Fruit fly (Drosophila melanogaster) whole organism, embryonic: ENCODE results near the gene CG12522.

Source experiments
- Abd-B ChIP-seq: fragments of 200-800 bp; sonication (Bioruptor generic); optimal IDR thresholded peaks from 2 replicates; lab custom pipeline; 2018; ENCODE audit warnings: missing biosample characterization, mild to moderate bottlenecking, missing genetic modification characterization, moderate library complexity
- CG10147 ChIP-seq: fragments of 200-800 bp; sonication (Bioruptor generic); optimal IDR thresholded peaks from 2 replicates; lab custom pipeline; 2019; ENCODE audit warnings: missing biosample characterization, mild to moderate bottlenecking, missing genetic modification characterization, moderate library complexity
- CG10366 ChIP-seq: fragments of 200-800 bp; sonication (Bioruptor generic); IDR thresholded peaks from 2 replicates; pipeline ENCODE4 v1.3.6; 2022; ENCODE audit warnings: missing biosample characterization, missing genetic modification characterization
- CG11456 ChIP-seq: fragments of 200-800 bp; sonication (Bioruptor generic); IDR thresholded peaks from 3 replicates; pipeline ENCODE4 v1.3.6; 2022; ENCODE audit warnings: missing biosample characterization, missing genetic modification characterization
- CG12744 ChIP-seq: fragments of 200-800 bp; sonication (Bioruptor generic); optimal IDR thresholded peaks from 2 replicates; lab custom pipeline; 2016; ENCODE audit warnings: missing biosample characterization, missing genetic modification characterization
- CG1647 ChIP-seq: fragments of 200-800 bp; sonication (Bioruptor generic); optimal IDR thresholded peaks from 3 replicates; lab custom pipeline; 2016; ENCODE audit warnings: missing biosample characterization, missing genetic modification characterization
- CG16779 ChIP-seq: fragments of 200-800 bp; sonication (Bioruptor generic); IDR thresholded peaks from 2 replicates; pipeline ENCODE4 v1.3.6; 2022; ENCODE audit warnings: missing biosample characterization, missing genetic modification characterization
- CG16815 ChIP-seq: fragments of 200-800 bp; sonication (Bioruptor generic); optimal IDR thresholded peaks from 3 replicates; lab custom pipeline; 2017; ENCODE audit warnings: missing biosample characterization, mild to moderate bottlenecking, missing genetic modification characterization
- CG17568 ChIP-seq: fragments of 200-800 bp; sonication (Bioruptor generic); optimal IDR thresholded peaks from 2 replicates; lab custom pipeline; 2018; ENCODE audit warnings: missing biosample characterization, mild to moderate bottlenecking, missing genetic modification characterization, moderate library complexity
- CG17612 ChIP-seq: fragments of 200-800 bp; sonication (Bioruptor generic); IDR thresholded peaks from 2 replicates; pipeline ENCODE4 v1.3.6; 2022; ENCODE audit warnings: missing biosample characterization, missing genetic modification characterization
- CG17829 ChIP-seq: fragments of 200-800 bp; optimal IDR thresholded peaks from 2 replicates; lab custom pipeline; 2019; ENCODE audit warnings: missing biosample characterization, mild to moderate bottlenecking, missing genetic modification characterization, moderate library complexity
- CG30431 ChIP-seq: fragments of 200-800 bp; sonication (Bioruptor generic); optimal IDR thresholded peaks from 2 replicates; lab custom pipeline; 2017; ENCODE audit warnings: missing biosample characterization, missing genetic modification characterization
- CG3407 ChIP-seq: fragments of 200-800 bp; sonication (Bioruptor generic); optimal IDR thresholded peaks from 2 replicates; lab custom pipeline; 2018; ENCODE audit warnings: missing biosample characterization, mild to moderate bottlenecking, missing genetic modification characterization
- CG34422 ChIP-seq: fragments of 200-800 bp; sonication (Bioruptor generic); IDR thresholded peaks from 3 replicates; pipeline ENCODE4 v1.3.6; 2022; ENCODE audit warnings: missing biosample characterization, missing genetic modification characterization
- CG6254 ChIP-seq: fragments of 200-800 bp; sonication (Bioruptor generic); optimal IDR thresholded peaks from 3 replicates; lab custom pipeline; 2017; ENCODE audit warnings: mild to moderate bottlenecking, missing biosample characterization, missing genetic modification reagents, missing genetic modification characterization
- CG6683 ChIP-seq: fragments of 200-800 bp; sonication (Bioruptor generic); optimal IDR thresholded peaks from 2 replicates; lab custom pipeline; 2017; ENCODE audit warnings: missing biosample characterization, mild to moderate bottlenecking, missing genetic modification characterization, missing genetic modification reagents
- CG6813 ChIP-seq: fragments of 200-800 bp; sonication (Bioruptor generic); optimal IDR thresholded peaks from 2 replicates; lab custom pipeline; 2017; ENCODE audit warnings: missing biosample characterization, missing genetic modification characterization, mild to moderate bottlenecking, moderate library complexity, missing genetic modification reagents
- CG8944 ChIP-seq: fragments of 200-800 bp; sonication (Bioruptor generic); optimal IDR thresholded peaks from 3 replicates; lab custom pipeline; 2016; ENCODE audit warnings: missing biosample characterization, missing genetic modification characterization
- CHES-1-like ChIP-seq: fragments of 200-800 bp; sonication (Bioruptor generic); optimal IDR thresholded peaks from 2 replicates; lab custom pipeline; 2016; ENCODE audit warnings: missing biosample characterization, missing genetic modification characterization
- Chrac-16 ChIP-seq: fragments of 200-800 bp; sonication (Bioruptor generic); optimal IDR thresholded peaks from 3 replicates; lab custom pipeline; 2016; ENCODE audit warnings: missing biosample characterization, missing genetic modification characterization
- Doc3 ChIP-seq: fragments of 200-800 bp; sonication (Bioruptor generic); IDR thresholded peaks from 3 replicates; pipeline ENCODE4 v1.3.6; 2022; ENCODE audit warnings: missing biosample characterization, missing genetic modification characterization; ENCODE audit not compliant: partially characterized antibody
- Dp ChIP-seq: fragments of 200-800 bp; sonication (Bioruptor generic); optimal IDR thresholded peaks from 2 replicates; lab custom pipeline; 2018; ENCODE audit warnings: missing biosample characterization, mild to moderate bottlenecking, missing genetic modification characterization, moderate library complexity
- E2f1 ChIP-seq: fragments of 200-800 bp; sonication (Bioruptor generic); IDR thresholded peaks from 2 replicates; pipeline ENCODE4 v1.3.6; 2022; ENCODE audit warnings: missing biosample characterization, missing genetic modification characterization
- Fer2 ChIP-seq: fragments of 200-800 bp; sonication (Bioruptor generic); optimal IDR thresholded peaks from 2 replicates; lab custom pipeline; 2018; ENCODE audit warnings: missing biosample characterization, mild to moderate bottlenecking, missing genetic modification characterization, moderate library complexity
- HmgZ ChIP-seq: fragments of 200-800 bp; sonication (Bioruptor generic); optimal IDR thresholded peaks from 2 replicates; lab custom pipeline; 2018; ENCODE audit warnings: missing biosample characterization, mild to moderate bottlenecking, missing genetic modification characterization
- Hr51 ChIP-seq, 2 experiments: fragments of 200-800 bp; sonication (Bioruptor generic); optimal IDR thresholded peaks; 2 replicates in 1 of 2; 3 replicates in 1 of 2; lab custom pipeline; 2016 to 2018; ENCODE audit warnings: missing biosample characterization in 2 of 2, missing genetic modification characterization in 2 of 2, mild to moderate bottlenecking in 1 of 2, moderate library complexity in 1 of 2
- Meics ChIP-seq: fragments of 200-800 bp; sonication (Bioruptor generic); optimal IDR thresholded peaks from 2 replicates; lab custom pipeline; 2017; ENCODE audit warnings: missing biosample characterization, mild to moderate bottlenecking, missing genetic modification characterization
- Nf-YB ChIP-seq: fragments of 200-800 bp; sonication (Bioruptor generic); optimal IDR thresholded peaks from 3 replicates; lab custom pipeline; 2019; ENCODE audit warnings: missing biosample characterization, mild to moderate bottlenecking, missing genetic modification characterization, moderate library complexity
- Vsx1 ChIP-seq: fragments of 200-800 bp; sonication (Bioruptor generic); optimal IDR thresholded peaks from 2 replicates; lab custom pipeline; 2017; ENCODE audit warnings: missing biosample characterization, mild to moderate bottlenecking, missing genetic modification characterization, missing genetic modification reagents
- ab ChIP-seq: fragments of 200-800 bp; sonication (Bioruptor generic); optimal IDR thresholded peaks from 2 replicates; lab custom pipeline; 2016; ENCODE audit warnings: missing biosample characterization, missing genetic modification characterization
- ara ChIP-seq: fragments of 200-800 bp; sonication (Bioruptor generic); IDR thresholded peaks from 2 replicates; pipeline ENCODE4 v1.3.6; 2022; ENCODE audit warnings: missing biosample characterization, missing genetic modification characterization
- az2 ChIP-seq: fragments of 200-800 bp; sonication (Bioruptor generic); optimal IDR thresholded peaks from 3 replicates; lab custom pipeline; 2016; ENCODE audit warnings: missing biosample characterization, missing genetic modification characterization
- cad ChIP-seq: fragments of >200 bp; optimal IDR thresholded peaks from 2 replicates; lab custom pipeline; 2017; ENCODE audit warnings: missing biosample characterization, missing genetic modification characterization
- cas ChIP-seq: fragments of 200-800 bp; sonication (Bioruptor generic); IDR thresholded peaks from 2 replicates; pipeline ENCODE4 v1.3.6; 2022; ENCODE audit warnings: missing biosample characterization, missing genetic modification characterization
- dmrt11E ChIP-seq: fragments of 200-800 bp; sonication (Bioruptor generic); optimal IDR thresholded peaks from 3 replicates; lab custom pipeline; 2018; ENCODE audit warnings: missing biosample characterization, mild to moderate bottlenecking, missing genetic modification characterization, moderate library complexity
- ems ChIP-seq: fragments of 200-800 bp; sonication (Bioruptor generic); optimal IDR thresholded peaks from 3 replicates; lab custom pipeline; 2016; ENCODE audit warnings: missing biosample characterization, missing genetic modification characterization
- esg ChIP-seq: fragments of 200-800 bp; sonication (Bioruptor generic); conservative IDR thresholded peaks from 2 replicates; pipeline ENCODE4 v1.3.6; 2022; ENCODE audit warnings: missing biosample characterization, missing genetic modification characterization
- eyg ChIP-seq: fragments of 200-800 bp; sonication (Bioruptor generic); optimal IDR thresholded peaks from 3 replicates; lab custom pipeline; 2016; ENCODE audit warnings: missing biosample characterization, missing genetic modification characterization
- gcm2 ChIP-seq: fragments of 200-800 bp; sonication (Bioruptor generic); optimal IDR thresholded peaks from 2 replicates; lab custom pipeline; 2016; ENCODE audit warnings: missing biosample characterization, missing genetic modification characterization
- gt ChIP-seq: fragments of 200-800 bp; sonication (Bioruptor generic); IDR thresholded peaks from 2 replicates; pipeline ENCODE4 v1.3.6; 2022; ENCODE audit warnings: missing biosample characterization, missing genetic modification characterization
- jumu ChIP-seq: fragments of 200-800 bp; sonication (Bioruptor generic); optimal IDR thresholded peaks from 3 replicates; lab custom pipeline; 2016; ENCODE audit warnings: missing biosample characterization, missing genetic modification characterization
- lab ChIP-seq: fragments of 200-800 bp; sonication (Bioruptor generic); optimal IDR thresholded peaks from 3 replicates; lab custom pipeline; 2017; ENCODE audit warnings: missing biosample characterization, missing genetic modification characterization, mild to moderate bottlenecking, moderate library complexity, missing genetic modification reagents
- nmo ChIP-seq: fragments of 200-800 bp; sonication (Bioruptor generic); optimal IDR thresholded peaks from 2 replicates; lab custom pipeline; 2018; ENCODE audit warnings: missing biosample characterization, mild to moderate bottlenecking, missing genetic modification characterization, moderate library complexity
- org-1 ChIP-seq: fragments of 200-800 bp; sonication (Bioruptor generic); optimal IDR thresholded peaks from 2 replicates; lab custom pipeline; 2017; ENCODE audit warnings: missing biosample characterization, missing genetic modification characterization
- otp ChIP-seq: fragments of 200-800 bp; sonication (Bioruptor generic); IDR thresholded peaks from 3 replicates; pipeline ENCODE4, ENCODE4 v1.3.6; 2022; ENCODE audit warnings: missing biosample characterization, missing genetic modification characterization
- phol ChIP-seq: fragments of 200-800 bp; sonication (Bioruptor generic); optimal IDR thresholded peaks from 3 replicates; lab custom pipeline; 2018; ENCODE audit warnings: missing biosample characterization, mild to moderate bottlenecking, missing genetic modification characterization, moderate library complexity
- run ChIP-seq: fragments of 200-800 bp; sonication (Bioruptor generic); optimal IDR thresholded peaks from 3 replicates; lab custom pipeline; 2018; ENCODE audit warnings: missing biosample characterization, mild to moderate bottlenecking, missing genetic modification characterization
- sens ChIP-seq: fragments of 200-800 bp; sonication (Bioruptor generic); peaks from one replicate; lab custom pipeline; 2016; ENCODE audit warnings: missing biosample characterization, missing genetic modification characterization
- seq ChIP-seq: fragments of 200-800 bp; sonication (Bioruptor generic); IDR thresholded peaks from 2 replicates; pipeline ENCODE4 v1.3.6; 2022; ENCODE audit warnings: missing biosample characterization, missing genetic modification characterization
- sr ChIP-seq: fragments of 200-800 bp; sonication (Bioruptor generic); IDR thresholded peaks from 3 replicates; pipeline ENCODE4 v1.3.6; 2022; ENCODE audit warnings: missing biosample characterization, missing genetic modification characterization
- yki ChIP-seq: fragments of >200 bp; optimal IDR thresholded peaks from 3 replicates; lab custom pipeline; 2018
- z ChIP-seq: fragments of 200-800 bp; sonication (Bioruptor generic); IDR thresholded peaks from 3 replicates; pipeline ENCODE4 v1.3.6; 2022; ENCODE audit warnings: missing biosample characterization, missing genetic modification characterization

The CG12522 gene

DNA sequence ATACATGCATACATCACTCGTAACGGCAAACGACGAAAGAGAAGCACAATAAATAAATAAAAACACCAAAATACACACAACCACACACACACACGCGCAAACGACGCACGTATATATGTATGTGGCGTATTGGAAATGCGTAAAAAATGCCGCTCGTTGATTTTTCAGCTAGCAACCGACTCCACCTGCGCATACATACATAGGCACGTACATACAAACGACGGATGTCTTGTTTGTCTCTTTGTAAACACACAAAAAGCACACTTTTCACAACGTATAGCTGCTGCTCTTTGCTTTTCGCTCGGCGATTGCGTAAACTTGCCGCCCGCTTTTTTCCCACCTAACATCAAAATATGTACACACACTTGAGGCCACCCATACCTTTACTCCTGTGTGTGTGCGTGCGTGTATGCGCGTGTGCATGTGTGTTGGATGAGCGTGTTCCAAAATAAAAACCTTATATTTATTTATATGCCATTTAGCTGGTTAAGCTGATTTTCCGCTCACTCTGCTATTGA is 11.9 kb downstream of the CG12522 start (continued):
- TF ChIP-seq dmrt11E (tag; lab: Kevin White, UChicago) (peak; percentile 1), CG17612 (GFP tag; lab: Robert Waterston, UW) (no peak), CG30431 (GFP tag; lab: Kevin White, UChicago) (no peak), CG6813 (peak; percentile 71), org-1 (peak; percentile 66), Vsx1 (GFP tag; lab: Kevin White, UChicago) (peak; percentile 57), CG6254 (peak; percentile 16), ara (GFP tag; lab: Robert Waterston, UW) (no peak), cad (GFP tag; lab: Kevin White, UChicago) (no peak), gt (no peak), CG17568 (GFP tag; lab: Kevin White, UChicago) (peak; percentile 22), seq (GFP tag; lab: Robert Waterston, UW) (no peak), CG10366 (GFP tag; lab: Robert Waterston, UW) (no peak), Nf-YB (no peak), sr (peak; percentile 37; the same call in 1 of the 3 replicates), sens (GFP tag; lab: Kevin White, UChicago) (no peak), HmgZ (tag; lab: Kevin White, UChicago) (peak; percentile 48), CG16815 (no peak), gcm2 (GFP tag; lab: Kevin White, UChicago) (no peak), CG16779 (GFP tag; lab: Robert Waterston, UW) (no peak), CG11456 (no peak), CHES-1-like (GFP tag; lab: Kevin White, UChicago) (peak; percentile 27), z (GFP tag; lab: Robert Waterston, UW) (peak; percentile 40; the same call in 1 of the 3 replicates), yki (no peak), CG8944 (GFP tag; lab: Kevin White, UChicago) (no peak), phol (tag; lab: Kevin White, UChicago) (no peak), CG17829 (tag; lab: Kevin White, UChicago) (no peak), Hr51 (GFP tag; optimal IDR thresholded peaks at IDR 0.05; lab: Kevin White, UChicago) (peak in 1 of 2 experiments; percentile 29), Doc3 (GFP tag; lab: Robert Waterston, UW) (no peak), CG12744 (GFP tag; lab: Kevin White, UChicago) (no peak), CG1647 (no peak), Meics (GFP tag; lab: Kevin White, UChicago) (peak; percentile 50), otp (GFP tag; lab: Robert Waterston, UW) (no peak), CG34422 (GFP tag; lab: Robert Waterston, UW) (peak; percentile 58; the same call in 1 of the 3 replicates), ab (no peak), az2 (GFP tag; lab: Kevin White, UChicago) (no peak), eyg (GFP tag; lab: Kevin White, UChicago) (no peak), lab (GFP tag; lab: Kevin White, UChicago) (peak; percentile 83), run (tag; lab: Kevin White, UChicago) (no peak), ems (no peak), Chrac-16 (GFP tag; lab: Kevin White, UChicago) (no peak), jumu (GFP tag; lab: Kevin White, UChicago) (peak; percentile 14), Fer2 (tag; lab: Kevin White, UChicago) (peak; percentile 14), CG6683 (peak; percentile 64), nmo (GFP tag; lab: Kevin White, UChicago) (peak; percentile 14), CG10147 (GFP tag; lab: Kevin White, UChicago) (peak; percentile 56), CG3407 (peak; percentile 52), Dp (GFP tag; lab: Kevin White, UChicago) (no peak), E2f1 (no peak), cas (GFP tag; lab: Robert Waterston, UW) (no peak), Abd-B (GFP tag; lab: Kevin White, UChicago) (no peak), esg (no peak)
